Worm (Caenorhabditis elegans) whole organism, L3 larva: Measurements from ENCODE around the gene nhr-193.

ENCODE experiments used
- ama-1 ChIP-seq: fragments of 150-350 bp; optimal IDR thresholded peaks from 2 replicates; lab custom pipeline; 2018
- jun-1 ChIP-seq: fragments of 150-350 bp; optimal IDR thresholded peaks from 2 replicates; lab custom pipeline; 2014; ENCODE audit warnings: missing biosample characterization, missing genetic modification reagents, missing genetic modification characterization
- mdl-1 ChIP-seq: fragments of 150-350 bp; optimal IDR thresholded peaks from 2 replicates; lab custom pipeline; 2014; ENCODE audit warnings: missing biosample characterization, missing genetic modification characterization
- nhr-11 ChIP-seq: fragments of 150-350 bp; optimal IDR thresholded peaks from 2 replicates; lab custom pipeline; 2014; ENCODE audit warnings: missing biosample characterization, missing genetic modification characterization
- nhr-28 ChIP-seq: fragments of 150-350 bp; optimal IDR thresholded peaks from 2 replicates; lab custom pipeline; 2014; ENCODE audit warnings: missing biosample characterization, missing genetic modification characterization
- nhr-77 ChIP-seq: fragments of 150-350 bp; optimal IDR thresholded peaks from 2 replicates; lab custom pipeline; 2014; ENCODE audit warnings: missing biosample characterization, missing genetic modification characterization
- pha-4 ChIP-seq: fragments of 150-350 bp; optimal IDR thresholded peaks from 2 replicates; lab custom pipeline; 2014; ENCODE audit warnings: missing biosample characterization, missing genetic modification reagents, missing genetic modification characterization

DNA sequence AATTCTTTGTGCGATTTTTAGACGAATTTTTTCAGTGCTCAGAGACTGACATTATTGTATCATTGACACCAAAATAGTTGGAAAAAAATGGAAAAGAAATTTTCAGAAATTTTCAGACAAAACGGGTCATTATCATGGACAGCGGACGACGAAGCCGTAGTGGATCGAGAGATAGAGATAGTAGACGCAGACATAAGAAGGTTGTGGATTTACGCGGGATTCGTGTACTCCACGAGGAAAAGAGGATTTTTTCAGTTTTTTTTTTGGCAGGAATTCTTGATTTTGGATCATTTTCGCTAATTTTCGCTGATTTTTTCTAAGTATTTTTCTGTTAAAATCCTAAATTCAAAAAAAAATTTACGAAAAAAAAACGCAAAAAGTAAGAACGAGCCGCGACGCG, 25.5 kb downstream of the nhr-193 start, which contains the start of gene W08G11.3:
- TF ChIP-seq nhr-11 (tag; lab: Kevin White, UChicago) (no peak), mdl-1 (no peak), ama-1 (lab: Kevin White, UChicago) (no peak), jun-1 (tag; lab: Kevin White, UChicago) (no peak), pha-4 (tag; lab: Kevin White, UChicago) (no peak), nhr-28 (tag; lab: Kevin White, UChicago) (no peak), nhr-77 (no peak)
